Worm (Caenorhabditis elegans): ENCODE results near the gene eco-1.

DNA sequence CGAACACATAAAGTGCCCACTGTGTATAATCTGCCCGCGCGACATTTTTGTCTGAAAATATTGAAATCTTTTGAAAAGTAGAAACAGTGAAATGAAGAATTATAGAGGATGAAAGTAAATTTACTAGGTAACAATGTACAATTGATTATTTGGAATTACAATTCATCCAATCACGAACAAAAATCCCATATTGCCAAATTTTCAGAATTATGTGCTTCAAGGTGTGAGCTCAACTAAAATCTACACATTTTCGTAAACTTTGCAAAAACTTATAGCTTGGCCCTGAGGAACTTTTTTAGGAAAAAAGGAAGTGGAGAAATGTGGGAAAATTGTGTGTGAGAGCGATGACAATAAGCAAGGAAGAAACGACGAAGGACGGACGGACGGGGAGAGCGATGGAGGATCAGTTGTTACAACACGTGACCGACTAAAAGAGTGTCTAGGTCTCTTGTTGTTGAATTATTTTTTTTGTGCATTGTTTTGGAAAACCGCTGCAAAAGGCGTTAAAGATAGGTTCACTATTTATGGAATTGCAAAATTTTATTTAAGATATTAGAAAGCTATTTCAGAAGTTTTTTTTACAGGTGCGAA lies 15.9 kb upstream of the eco-1 start, which contains the start of gene mml-1:
- TF ChIP-seq T22C8.4 (GFP tag; IDR thresholded peaks at IDR 0.05) (no peak), tab-1 (GFP tag; IDR thresholded peaks at IDR 0.05) (no peak), flt-1 (GFP tag; IDR thresholded peaks at IDR 0.05) (no peak), cog-1 (tag; optimal IDR thresholded peaks at IDR 0.05) (no peak)

Data from whole organism, midembryonic.